Fruit fly (Drosophila melanogaster) whole organism, embryonic: Measurements from ENCODE around the gene CG10353.

Source experiments
- Blimp-1 ChIP-seq: fragments of 200-800 bp; sonication (Bioruptor generic); optimal IDR thresholded peaks from 3 replicates; lab custom pipeline; 2018; ENCODE audit warnings: missing biosample characterization, missing genetic modification characterization, mild to moderate bottlenecking, moderate library complexity, missing genetic modification reagents
- Bteb2 ChIP-seq: fragments of 200-800 bp; sonication (Bioruptor generic); optimal IDR thresholded peaks from 2 replicates; lab custom pipeline; 2016; ENCODE audit warnings: missing biosample characterization, missing genetic modification characterization
- CG12219 ChIP-seq: fragments of 200-800 bp; sonication (Bioruptor generic); optimal IDR thresholded peaks from 3 replicates; lab custom pipeline; 2018; ENCODE audit warnings: missing biosample characterization, mild to moderate bottlenecking, missing genetic modification characterization
- CG12236 ChIP-seq: fragments of 200-800 bp; sonication (Bioruptor generic); optimal IDR thresholded peaks from 2 replicates; lab custom pipeline; 2016; ENCODE audit warnings: missing biosample characterization, missing genetic modification characterization
- CG12942 ChIP-seq: fragments of 200-800 bp; sonication (Bioruptor generic); optimal IDR thresholded peaks from 3 replicates; lab custom pipeline; 2016; ENCODE audit warnings: missing biosample characterization, missing genetic modification characterization
- CG14667 ChIP-seq: fragments of 200-800 bp; sonication (Bioruptor generic); IDR thresholded peaks from 2 replicates; pipeline ENCODE4 v1.3.6; 2022; ENCODE audit warnings: missing biosample characterization, missing genetic modification characterization
- CG15601 ChIP-seq: fragments of 200-800 bp; sonication (Bioruptor generic); optimal IDR thresholded peaks from 3 replicates; lab custom pipeline; 2019; ENCODE audit warnings: missing biosample characterization, mild to moderate bottlenecking, missing genetic modification characterization, moderate library complexity
- CG16779 ChIP-seq: fragments of 200-800 bp; sonication (Bioruptor generic); IDR thresholded peaks from 2 replicates; pipeline ENCODE4 v1.3.6; 2022; ENCODE audit warnings: missing biosample characterization, missing genetic modification characterization
- CG17802 ChIP-seq: fragments of 200-800 bp; sonication (Bioruptor generic); optimal IDR thresholded peaks from 2 replicates; lab custom pipeline; 2018; ENCODE audit warnings: missing biosample characterization, mild to moderate bottlenecking, missing genetic modification characterization, moderate library complexity
- CG18619 ChIP-seq: fragments of 200-800 bp; sonication (Bioruptor generic); optimal IDR thresholded peaks from 3 replicates; lab custom pipeline; 2017; ENCODE audit warnings: missing biosample characterization, mild to moderate bottlenecking, missing genetic modification characterization
- CG2116 ChIP-seq: fragments of 200-800 bp; sonication (Bioruptor generic); optimal IDR thresholded peaks from 3 replicates; lab custom pipeline; 2018; ENCODE audit warnings: missing biosample characterization, mild to moderate bottlenecking, missing genetic modification characterization
- CG2199 ChIP-seq: fragments of 200-800 bp; sonication (Bioruptor generic); IDR thresholded peaks from 3 replicates; pipeline ENCODE4 v1.3.6; 2022; ENCODE audit warnings: missing biosample characterization, missing genetic modification characterization
- CG2678 ChIP-seq: fragments of 200-800 bp; sonication (Bioruptor generic); optimal IDR thresholded peaks from 3 replicates; lab custom pipeline; 2019; ENCODE audit warnings: missing biosample characterization, mild to moderate bottlenecking, missing genetic modification characterization, moderate library complexity
- CG3065 ChIP-seq: fragments of 200-800 bp; sonication (Bioruptor generic); optimal IDR thresholded peaks from 2 replicates; lab custom pipeline; 2016; ENCODE audit warnings: missing biosample characterization, missing genetic modification characterization
- CG31441 ChIP-seq: fragments of 200-800 bp; sonication (Bioruptor generic); IDR thresholded peaks from 2 replicates; pipeline ENCODE4 v1.3.6; 2022; ENCODE audit warnings: missing biosample characterization, missing genetic modification characterization
- CG32767 ChIP-seq: fragments of 200-800 bp; sonication (Bioruptor generic); IDR thresholded peaks from 2 replicates; pipeline ENCODE4 v1.3.6; 2022; ENCODE audit warnings: missing biosample characterization, missing genetic modification characterization
- CG33557 ChIP-seq: fragments of 200-800 bp; sonication (Bioruptor generic); optimal IDR thresholded peaks from 2 replicates; lab custom pipeline; 2019; ENCODE audit warnings: missing biosample characterization, mild to moderate bottlenecking, missing genetic modification characterization, moderate library complexity
- CG6254 ChIP-seq: fragments of 200-800 bp; sonication (Bioruptor generic); optimal IDR thresholded peaks from 3 replicates; lab custom pipeline; 2017; ENCODE audit warnings: mild to moderate bottlenecking, missing biosample characterization, missing genetic modification reagents, missing genetic modification characterization
- CG6683 ChIP-seq: fragments of 200-800 bp; sonication (Bioruptor generic); optimal IDR thresholded peaks from 2 replicates; lab custom pipeline; 2017; ENCODE audit warnings: missing biosample characterization, mild to moderate bottlenecking, missing genetic modification characterization, missing genetic modification reagents
- CG8359 ChIP-seq: fragments of 200-800 bp; sonication (Bioruptor generic); optimal IDR thresholded peaks from 2 replicates; lab custom pipeline; 2017; ENCODE audit warnings: missing biosample characterization, mild to moderate bottlenecking, missing genetic modification characterization, borderline replicate concordance
- CG9727 ChIP-seq: fragments of 200-800 bp; sonication (Bioruptor generic); optimal IDR thresholded peaks from 3 replicates; lab custom pipeline; 2017; ENCODE audit warnings: missing biosample characterization, mild to moderate bottlenecking, missing genetic modification characterization
- CTCF ChIP-seq: fragments of 200-800 bp; sonication (Bioruptor generic); optimal IDR thresholded peaks from 2 replicates; lab custom pipeline; 2017; ENCODE audit warnings: missing biosample characterization, mild to moderate bottlenecking, missing genetic modification characterization, moderate library complexity
- Dbx ChIP-seq: fragments of 200-800 bp; sonication (Bioruptor generic); IDR thresholded peaks from 3 replicates; pipeline ENCODE4 v1.3.6; 2022; ENCODE audit warnings: missing biosample characterization, missing genetic modification characterization
- Dfd ChIP-seq, 2 experiments: fragments of >200 bp; optimal IDR thresholded peaks; 2 replicates each; lab custom pipeline; 2017; ENCODE audit warnings: missing biosample characterization in 2 of 2, missing genetic modification characterization in 2 of 2
- Doc3 ChIP-seq: fragments of 200-800 bp; sonication (Bioruptor generic); IDR thresholded peaks from 3 replicates; pipeline ENCODE4 v1.3.6; 2022; ENCODE audit warnings: missing biosample characterization, missing genetic modification characterization; ENCODE audit not compliant: partially characterized antibody
- ERR ChIP-seq: fragments of 200-800 bp; sonication (Bioruptor generic); optimal IDR thresholded peaks from 2 replicates; lab custom pipeline; 2016; ENCODE audit warnings: missing biosample characterization, missing genetic modification characterization
- Gsc ChIP-seq: fragments of 200-800 bp; sonication (Bioruptor generic); IDR thresholded peaks from 2 replicates; pipeline ENCODE4 v1.3.6; 2022; ENCODE audit warnings: missing biosample characterization, missing genetic modification characterization
- HLHmδ ChIP-seq: fragments of 200-800 bp; sonication (Bioruptor generic); optimal IDR thresholded peaks from 2 replicates; lab custom pipeline; 2018; ENCODE audit warnings: missing biosample characterization, mild to moderate bottlenecking, missing genetic modification characterization, moderate library complexity
- Kr ChIP-seq: fragments of 200-800 bp; sonication (Bioruptor generic); optimal IDR thresholded peaks from 2 replicates; lab custom pipeline; 2017; ENCODE audit warnings: missing biosample characterization, mild to moderate bottlenecking, missing genetic modification characterization
- MESR4 ChIP-seq: fragments of 200-800 bp; sonication (Bioruptor generic); optimal IDR thresholded peaks from 2 replicates; lab custom pipeline; 2018; ENCODE audit warnings: missing biosample characterization, mild to moderate bottlenecking, missing genetic modification characterization, moderate library complexity
- NC2α ChIP-seq: fragments of 200-800 bp; sonication (Bioruptor generic); optimal IDR thresholded peaks from 2 replicates; lab custom pipeline; 2016; ENCODE audit warnings: missing biosample characterization, missing genetic modification characterization
- NFAT ChIP-seq: fragments of 200-800 bp; sonication (Bioruptor generic); IDR thresholded peaks from 2 replicates; pipeline ENCODE4 v1.3.6; 2022; ENCODE audit warnings: missing biosample characterization, missing genetic modification characterization
- Optix ChIP-seq: fragments of 200-800 bp; sonication (Bioruptor generic); IDR thresholded peaks from 3 replicates; pipeline ENCODE4 v1.3.6; 2022; ENCODE audit warnings: missing biosample characterization, missing genetic modification characterization
- Six4 ChIP-seq: fragments of 200-800 bp; sonication (Bioruptor generic); optimal IDR thresholded peaks from 2 replicates; lab custom pipeline; 2016; ENCODE audit warnings: missing biosample characterization, missing genetic modification characterization
- Tbp ChIP-seq: fragments of >200 bp; optimal IDR thresholded peaks from 2 replicates; lab custom pipeline; 2018; ENCODE audit warnings: missing biosample characterization, missing genetic modification characterization
- Vsx1 ChIP-seq: fragments of 200-800 bp; sonication (Bioruptor generic); optimal IDR thresholded peaks from 2 replicates; lab custom pipeline; 2017; ENCODE audit warnings: missing biosample characterization, mild to moderate bottlenecking, missing genetic modification characterization, missing genetic modification reagents
- crc ChIP-seq: fragments of 200-800 bp; sonication (Bioruptor generic); optimal IDR thresholded peaks from 2 replicates; lab custom pipeline; 2016; ENCODE audit warnings: missing biosample characterization, missing genetic modification characterization
- eve ChIP-seq, 2 experiments: fragments of >200 bp; optimal IDR thresholded peaks; 2 replicates each; lab custom pipeline; 2017; ENCODE audit warnings: missing biosample characterization in 2 of 2, missing genetic modification characterization in 2 of 2
- fd3F ChIP-seq: fragments of 200-800 bp; sonication (Bioruptor generic); optimal IDR thresholded peaks from 2 replicates; lab custom pipeline; 2018; ENCODE audit warnings: missing biosample characterization, mild to moderate bottlenecking, missing genetic modification characterization, moderate library complexity
- hkb ChIP-seq, 2 experiments: fragments of 200-800 bp in 1 of 2; fragments of >200 bp in 1 of 2; sonication (Bioruptor generic) in 1 of 2; IDR thresholded peaks in 1 of 2; optimal IDR thresholded peaks in 1 of 2; 2 replicates each; pipeline versions ENCODE4 v1.3.6 to Lab custom; 2017 to 2022; ENCODE audit warnings: missing biosample characterization in 1 of 2, missing genetic modification characterization in 1 of 2
- jing ChIP-seq: fragments of 200-800 bp; sonication (Bioruptor generic); optimal IDR thresholded peaks from 2 replicates; lab custom pipeline; 2018; ENCODE audit warnings: missing biosample characterization, mild to moderate bottlenecking, missing genetic modification characterization
- klu ChIP-seq: fragments of 200-800 bp; sonication (Bioruptor generic); IDR thresholded peaks from 2 replicates; pipeline ENCODE4 v1.3.6; 2022; ENCODE audit warnings: missing biosample characterization, missing genetic modification characterization
- nerfin-1 ChIP-seq: fragments of 200-800 bp; sonication (Bioruptor generic); optimal IDR thresholded peaks from 3 replicates; lab custom pipeline; 2019; ENCODE audit warnings: missing biosample characterization, mild to moderate bottlenecking, missing genetic modification characterization, moderate library complexity
- pros ChIP-seq: fragments of 200-800 bp; sonication (Bioruptor generic); optimal IDR thresholded peaks from 3 replicates; lab custom pipeline; 2019; ENCODE audit warnings: missing biosample characterization, mild to moderate bottlenecking, missing genetic modification characterization, moderate library complexity
- rib ChIP-seq: fragments of 200-800 bp; sonication (Bioruptor generic); IDR thresholded peaks from 2 replicates; pipeline ENCODE4 v1.3.6; 2022; ENCODE audit warnings: missing biosample characterization, missing genetic modification characterization
- run ChIP-seq: fragments of 200-800 bp; sonication (Bioruptor generic); optimal IDR thresholded peaks from 3 replicates; lab custom pipeline; 2018; ENCODE audit warnings: missing biosample characterization, mild to moderate bottlenecking, missing genetic modification characterization
- slbo ChIP-seq: fragments of 200-800 bp; sonication (Bioruptor generic); IDR thresholded peaks from 2 replicates; pipeline ENCODE4 v1.3.6; 2022; ENCODE audit warnings: missing biosample characterization, missing genetic modification characterization
- tap ChIP-seq: fragments of 200-800 bp; optimal IDR thresholded peaks from 3 replicates; lab custom pipeline; 2019; ENCODE audit warnings: missing biosample characterization, mild to moderate bottlenecking, missing genetic modification characterization, moderate library complexity
- trh ChIP-seq: fragments of 200-800 bp; sonication (Bioruptor generic); optimal IDR thresholded peaks from 2 replicates; lab custom pipeline; 2016; ENCODE audit warnings: missing biosample characterization, missing genetic modification characterization
- ttk ChIP-seq: fragments of 200-800 bp; sonication (Bioruptor generic); IDR thresholded peaks from 2 replicates; pipeline ENCODE4 v2.1.2; 2022; ENCODE audit warnings: missing biosample characterization, missing genetic modification characterization
- tup ChIP-seq: fragments of 200-800 bp; sonication (Bioruptor generic); optimal IDR thresholded peaks from 2 replicates; lab custom pipeline; 2016; ENCODE audit warnings: missing biosample characterization, mild to moderate bottlenecking, missing genetic modification characterization, moderate library complexity
- unc-4 ChIP-seq: fragments of 200-800 bp; sonication (Bioruptor generic); IDR thresholded peaks from 2 replicates; pipeline ENCODE4 v1.3.6; 2022; ENCODE audit warnings: missing biosample characterization, missing genetic modification characterization; ENCODE audit not compliant: partially characterized antibody
- yki ChIP-seq: fragments of >200 bp; optimal IDR thresholded peaks from 3 replicates; lab custom pipeline; 2018

Gene CG10353

dm6 chrX:11905144-11905543, 18.2 kb upstream of the CG10353 start, which contains the start of gene Upf1 (continued):
- no peak for TF ChIP-seq rib (GFP tag; lab: Robert Waterston, UW)
- TF ChIP-seq trh (GFP tag; lab: Kevin White, UChicago) = no peak
- no peak for TF ChIP-seq Optix (GFP tag; lab: Robert Waterston, UW)
- TF ChIP-seq hkb (optimal IDR thresholded peaks at IDR 0.05; lab: Kevin White, UChicago) = no peak
- TF ChIP-seq hkb (GFP tag; IDR thresholded peaks at IDR 0.05; lab: Robert Waterston, UW) = no peak
- no peak for TF ChIP-seq Bteb2 (GFP tag; lab: Kevin White, UChicago)
- TF ChIP-seq pros (GFP tag; lab: Kevin White, UChicago) = no peak
- TF ChIP-seq klu = no peak
- no peak for TF ChIP-seq Six4 (GFP tag; lab: Kevin White, UChicago)
- no peak for TF ChIP-seq CG12942 (GFP tag; lab: Kevin White, UChicago)
- no peak for TF ChIP-seq CG6254 (GFP tag; lab: Kevin White, UChicago)
- TF ChIP-seq CG15601 (tag; lab: Kevin White, UChicago) = no peak
- TF ChIP-seq Doc3 (GFP tag; lab: Robert Waterston, UW) = peak; percentile 83
- TF ChIP-seq CG17802 (tag; lab: Kevin White, UChicago) = no peak
- TF ChIP-seq CG8359 = no peak
- TF ChIP-seq Gsc = no peak
- TF ChIP-seq CG31441 = no peak
- no peak for TF ChIP-seq Tbp
- no peak for TF ChIP-seq CG18619 (GFP tag; lab: Kevin White, UChicago)
- TF ChIP-seq yki (lab: Kevin White, UChicago) = no peak
- no peak for TF ChIP-seq CG16779 (GFP tag; lab: Robert Waterston, UW)
- TF ChIP-seq fd3F (GFP tag; lab: Kevin White, UChicago) = no peak
- TF ChIP-seq CG12236 = no peak
- TF ChIP-seq ERR (GFP tag; lab: Kevin White, UChicago) = no peak
- TF ChIP-seq HLHmδ (GFP tag; lab: Kevin White, UChicago) = no peak
- TF ChIP-seq Blimp-1 (GFP tag; lab: Kevin White, UChicago) = no peak
- no peak for TF ChIP-seq CTCF (GFP tag; lab: Kevin White, UChicago)
- TF ChIP-seq CG6683 = no peak
- no peak for TF ChIP-seq CG33557
- no peak for TF ChIP-seq CG3065 (GFP tag; lab: Kevin White, UChicago)
- TF ChIP-seq NC2α (GFP tag; lab: Kevin White, UChicago) = no peak
- no peak for TF ChIP-seq Vsx1
- TF ChIP-seq ttk (GFP tag; lab: Robert Waterston, UW) = no peak
- TF ChIP-seq CG12219 = no peak
- TF ChIP-seq CG2116 (GFP tag; lab: Kevin White, UChicago) = peak; percentile 36
- TF ChIP-seq Dbx = no peak
- no peak for TF ChIP-seq nerfin-1 (tag; lab: Kevin White, UChicago)
- TF ChIP-seq Dfd (GFP tag; optimal IDR thresholded peaks at IDR 0.05; lab: Kevin White, UChicago) = no peak
- no peak for TF ChIP-seq CG9727 (GFP tag; lab: Kevin White, UChicago)
- no peak for TF ChIP-seq crc
- TF ChIP-seq eve (GFP tag; optimal IDR thresholded peaks at IDR 0.05; lab: Kevin White, UChicago) = no peak
- no peak for TF ChIP-seq CG14667 (GFP tag; lab: Robert Waterston, UW)
- TF ChIP-seq tap (tag; lab: Kevin White, UChicago) = no peak
- no peak for TF ChIP-seq CG2199
- no peak for TF ChIP-seq run
- no peak for TF ChIP-seq Kr (GFP tag; lab: Kevin White, UChicago)
- peak; percentile 59 for TF ChIP-seq MESR4 (GFP tag; lab: Kevin White, UChicago)
- no peak for TF ChIP-seq NFAT (GFP tag; lab: Robert Waterston, UW)
- TF ChIP-seq CG32767 (GFP tag; lab: Robert Waterston, UW) = no peak
- no peak for TF ChIP-seq CG2678 (tag; lab: Kevin White, UChicago)
- TF ChIP-seq unc-4 (GFP tag; lab: Robert Waterston, UW) = peak; percentile 85
- peak; percentile 45; the same call in 1 of the 2 replicates for TF ChIP-seq slbo
- TF ChIP-seq tup (GFP tag; lab: Kevin White, UChicago) = no peak
- no peak for TF ChIP-seq jing
